Fruit fly (Drosophila melanogaster): ENCODE measurements around the gene mtSSB.

The mtSSB gene

dm6 chr3R:16253427-16253883 is 48.4 kb upstream of the mtSSB start (continued):
- TF ChIP-seq sr (GFP tag; IDR thresholded peaks at IDR 0.05) (no peak), Dek (tag; optimal IDR thresholded peaks at IDR 0.05) (peak; percentile 49), Eip74EF (GFP tag; optimal IDR thresholded peaks at IDR 0.05) (peak in 1 of 2 experiments; percentile 74), emc (GFP tag; optimal IDR thresholded peaks at IDR 0.05) (no peak), CG31441 (GFP tag; IDR thresholded peaks at IDR 0.05) (no peak), her (GFP tag; optimal IDR thresholded peaks at IDR 0.05) (no peak), MBD-R2 (GFP tag; IDR thresholded peaks at IDR 0.05) (no peak), Hr78 (GFP tag; optimal IDR thresholded peaks at IDR 0.05) (peak in 1 of 2 experiments; percentile 38), mam (GFP tag; optimal IDR thresholded peaks at IDR 0.05) (no peak), CG6854 (GFP tag; optimal IDR thresholded peaks at IDR 0.05) (peak; percentile 69), CG6254 (GFP tag; optimal IDR thresholded peaks at IDR 0.05) (peak; percentile 56), pros (GFP tag; optimal IDR thresholded peaks at IDR 0.05) (no peak), p53 (GFP tag; optimal IDR thresholded peaks at IDR 0.05) (no peak), prd (optimal IDR thresholded peaks at IDR 0.05) (no peak), prd (GFP tag; IDR thresholded peaks at IDR 0.05) (no peak), jumu (GFP tag; optimal IDR thresholded peaks at IDR 0.05) (no peak), dpn (GFP tag; optimal IDR thresholded peaks at IDR 0.05) (peak in 1 of 2 experiments; percentile 66), CG7745 (tag; optimal IDR thresholded peaks at IDR 0.05) (no peak), onecut (GFP tag; IDR thresholded peaks at IDR 0.05) (peak; percentile 54), Sox102F (GFP tag; optimal IDR thresholded peaks at IDR 0.05) (peak; percentile 76), Meics (GFP tag; optimal IDR thresholded peaks at IDR 0.05) (peak; percentile 88), CG14860 (GFP tag; IDR thresholded peaks at IDR 0.05; ENCODE audit: partially characterized antibody) (no peak), lilli (GFP tag; optimal IDR thresholded peaks at IDR 0.05) (peak; percentile 18), Usf (GFP tag; optimal IDR thresholded peaks at IDR 0.05) (peak; percentile 60), HLH4C (GFP tag; IDR thresholded peaks at IDR 0.05; ENCODE audit: partially characterized antibody) (no peak), B-H1 (GFP tag; IDR thresholded peaks at IDR 0.05) (no peak), Kr (GFP tag; optimal IDR thresholded peaks at IDR 0.05) (no peak), CG34224 (GFP tag; IDR thresholded peaks at IDR 0.05; ENCODE audit: partially characterized antibody) (no peak), CG16815 (GFP tag; optimal IDR thresholded peaks at IDR 0.05) (peak; percentile 70), Hr39 (optimal IDR thresholded peaks at IDR 0.05) (no peak), crol (GFP tag; IDR thresholded peaks at IDR 0.05) (no peak), HmgZ (tag; optimal IDR thresholded peaks at IDR 0.05) (no peak), PHDP (tag; optimal IDR thresholded peaks at IDR 0.05) (peak; percentile 75), stc (GFP tag; IDR thresholded peaks at IDR 0.05) (no peak), CG11504 (tag; optimal IDR thresholded peaks at IDR 0.05) (peak; percentile 77), pan (optimal IDR thresholded peaks at IDR 0.05) (no peak), pan (GFP tag; optimal IDR thresholded peaks at IDR 0.05 in 1 of 2, IDR thresholded peaks at IDR 0.05 in 1 of 2) (no peak), CG2678 (tag; optimal IDR thresholded peaks at IDR 0.05) (peak; percentile 93), CG1647 (GFP tag; optimal IDR thresholded peaks at IDR 0.05) (no peak), CG12299 (tag; optimal IDR thresholded peaks at IDR 0.05) (peak; percentile 61), pnt (GFP tag; optimal IDR thresholded peaks at IDR 0.05) (no peak), NfI (GFP tag; optimal IDR thresholded peaks at IDR 0.05) (peak; percentile 66), Neu2 (GFP tag; optimal IDR thresholded peaks at IDR 0.05; ENCODE audit: borderline replicate concordance) (no peak), Mes4 (GFP tag; optimal IDR thresholded peaks at IDR 0.05) (no peak), CG10366 (GFP tag; IDR thresholded peaks at IDR 0.05) (no peak), CG5245 (GFP tag; optimal IDR thresholded peaks at IDR 0.05) (peak; percentile 9), CG18011 (GFP tag; optimal IDR thresholded peaks at IDR 0.05) (peak; percentile 30), Rfx (GFP tag; IDR thresholded peaks at IDR 0.05) (no peak), CG10543 (GFP tag; optimal IDR thresholded peaks at IDR 0.05) (no peak), CG3407 (GFP tag; optimal IDR thresholded peaks at IDR 0.05) (peak; percentile 51), Hr3 (GFP tag; optimal IDR thresholded peaks at IDR 0.05) (peak; percentile 73)

Measured in whole organism, embryonic.